Fruit fly (Drosophila melanogaster) whole organism, prepupa: ENCODE results near the gene CG2972.

Experiments
- CG11762 ChIP-seq: fragments of 200-800 bp; sonication (Bioruptor generic); optimal IDR thresholded peaks from 3 replicates; lab custom pipeline; 2016; ENCODE audit warnings: missing biosample characterization, missing genetic modification characterization; ENCODE audit not compliant: insufficient read depth
- CG1621 ChIP-seq: fragments of 200-800 bp; sonication (Bioruptor generic); optimal IDR thresholded peaks from 3 replicates; lab custom pipeline; 2018; ENCODE audit warnings: missing biosample characterization, mild to moderate bottlenecking, missing genetic modification characterization
- CG3032 ChIP-seq: fragments of 200-800 bp; optimal IDR thresholded peaks from 2 replicates; lab custom pipeline; 2019; ENCODE audit warnings: missing biosample characterization, mild to moderate bottlenecking, missing genetic modification characterization, moderate library complexity
- CG31627 ChIP-seq: fragments of 200-800 bp; sonication (Bioruptor generic); optimal IDR thresholded peaks from 3 replicates; lab custom pipeline; 2016; ENCODE audit warnings: missing biosample characterization, missing genetic modification characterization
- CG4318 ChIP-seq: fragments of 200-800 bp; sonication (Bioruptor generic); optimal IDR thresholded peaks from 3 replicates; lab custom pipeline; 2017; ENCODE audit warnings: missing biosample characterization, mild to moderate bottlenecking, missing genetic modification characterization
- CG6792 ChIP-seq: fragments of 200-800 bp; sonication (Bioruptor generic); optimal IDR thresholded peaks from 3 replicates; lab custom pipeline; 2016; ENCODE audit warnings: missing biosample characterization, missing genetic modification characterization
- CG6808 ChIP-seq: fragments of 200-800 bp; sonication (Bioruptor generic); optimal IDR thresholded peaks from 3 replicates; lab custom pipeline; 2017; ENCODE audit warnings: missing biosample characterization, missing genetic modification characterization, mild to moderate bottlenecking, moderate library complexity, missing genetic modification reagents
- Hr39 ChIP-seq: fragments of 200-800 bp; sonication (Bioruptor generic); optimal IDR thresholded peaks from 2 replicates; lab custom pipeline; 2016; ENCODE audit warnings: missing biosample characterization, missing genetic modification characterization
- OdsH ChIP-seq: fragments of 200-800 bp; sonication (Bioruptor generic); optimal IDR thresholded peaks from 3 replicates; lab custom pipeline; 2016; ENCODE audit warnings: missing biosample characterization, missing genetic modification characterization
- acj6 ChIP-seq: fragments of 200-800 bp; sonication (Bioruptor generic); optimal IDR thresholded peaks from 3 replicates; lab custom pipeline; 2016; ENCODE audit warnings: missing biosample characterization, missing genetic modification characterization
- lz ChIP-seq: fragments of 200-800 bp; sonication (Bioruptor generic); optimal IDR thresholded peaks from 3 replicates; lab custom pipeline; 2016; ENCODE audit warnings: missing biosample characterization, missing genetic modification characterization

DNA sequence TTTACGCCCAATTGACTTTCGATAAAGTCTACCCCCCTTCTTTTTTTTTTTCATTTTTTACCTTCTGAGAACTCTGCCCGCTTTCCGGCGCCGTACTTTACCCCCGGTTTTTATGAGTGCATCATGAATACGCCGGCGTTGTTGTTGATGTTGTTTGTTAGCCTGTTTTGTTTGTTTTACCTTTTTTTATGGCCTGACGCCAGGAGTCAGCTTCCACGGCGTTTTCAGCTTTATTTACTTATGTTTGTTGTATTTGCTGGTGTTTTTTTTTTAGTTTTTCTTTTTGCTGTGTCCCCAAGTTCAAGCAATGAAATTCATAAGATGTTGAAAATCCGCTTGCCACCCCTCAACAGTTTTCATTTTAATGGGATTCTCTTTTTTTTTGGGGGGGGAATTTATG is 27.9 kb downstream of the CG2972 start:
- TF ChIP-seq CG6808 (GFP tag; lab: Kevin White, UChicago) (no peak), CG11762 (GFP tag; lab: Kevin White, UChicago) (no peak), OdsH (no peak), CG3032 (tag; lab: Kevin White, UChicago) (no peak), acj6 (GFP tag; lab: Kevin White, UChicago) (no peak), CG4318 (GFP tag; lab: Kevin White, UChicago) (no peak), CG31627 (GFP tag; lab: Kevin White, UChicago) (no peak), lz (GFP tag; lab: Kevin White, UChicago) (no peak), CG1621 (no peak), CG6792 (GFP tag; lab: Kevin White, UChicago) (no peak), Hr39 (no peak)
